Worm (Caenorhabditis elegans) whole organism, L3 larva: Measurements from ENCODE around the gene K03H1.12.

Source experiments
- elt-1 ChIP-seq: fragments of 150-350 bp; optimal IDR thresholded peaks from 2 replicates; lab custom pipeline; 2014; ENCODE audit warnings: missing biosample characterization, missing genetic modification characterization
- nfya-1 ChIP-seq: sonication (generic microtip); optimal IDR thresholded peaks from 2 replicates; lab custom pipeline; 2017; ENCODE audit warnings: missing genetic modification characterization, mild to moderate bottlenecking, missing compliant biosample characterization, antibody characterized with exemption, moderate library complexity; ENCODE audit not compliant: insufficient read depth
- sea-2 ChIP-seq: fragments of 150-350 bp; sonication (generic microtip); optimal IDR thresholded peaks from 4 replicates; lab custom pipeline; 2014; ENCODE audit warnings: missing biosample characterization, missing genetic modification reagents, missing genetic modification characterization

DNA sequence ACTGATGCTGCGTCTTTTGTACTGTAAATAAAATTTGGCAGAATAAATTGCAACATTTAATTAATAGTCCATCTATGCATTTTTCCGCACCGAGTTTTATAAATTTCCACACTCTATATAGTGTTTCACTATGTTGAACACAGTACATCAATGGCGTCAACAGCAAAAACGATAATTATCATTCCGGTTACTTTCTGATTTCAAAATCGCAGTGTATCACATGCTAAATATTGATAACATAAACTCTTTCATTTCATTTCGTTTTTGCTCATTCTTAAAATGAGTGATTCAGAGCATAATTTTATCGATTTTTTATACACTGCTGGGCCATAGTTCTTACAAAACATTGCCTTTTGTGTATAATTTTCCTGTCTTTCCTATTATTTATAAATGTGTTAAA is 19.1 kb upstream of the K03H1.12 start:
- TF ChIP-seq sea-2 (GFP tag; lab: Kevin White, UChicago): no peak
- TF ChIP-seq elt-1: no peak
- no peak for TF ChIP-seq nfya-1
